Worm (Caenorhabditis elegans): ENCODE results near the gene F19G12.11.

DNA sequence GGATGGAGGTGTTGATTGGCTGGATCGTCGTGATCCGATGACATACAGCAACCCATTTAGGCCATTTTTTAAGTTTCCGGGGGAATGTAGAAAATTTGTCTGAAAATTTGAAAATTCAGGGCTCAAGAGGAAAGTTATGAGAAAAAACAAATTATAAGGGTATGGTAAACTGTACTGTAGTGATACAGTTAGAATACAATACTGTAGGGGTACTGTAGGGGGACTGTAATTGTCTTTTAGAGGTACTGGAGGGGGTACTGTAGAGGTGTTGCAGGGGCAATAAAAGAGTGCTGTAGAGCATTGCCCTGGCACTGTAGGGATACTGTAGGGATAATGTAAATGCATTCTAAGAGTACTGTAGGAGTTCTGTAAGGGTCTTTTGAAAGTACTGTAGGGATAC lies 38.4 kb upstream of the F19G12.11 start, which contains the start of gene D1005.6:
- TF ChIP-seq pha-2 (tag; optimal IDR thresholded peaks at IDR 0.05) (no peak), nfya-1 (tag; optimal IDR thresholded peaks at IDR 0.05) (no peak), pqm-1 (tag; optimal IDR thresholded peaks at IDR 0.05) (no peak), unc-55 (GFP tag; optimal IDR thresholded peaks at IDR 0.05) (no peak), sdc-2 (tag; optimal IDR thresholded peaks at IDR 0.05) (no peak), ref-2 (tag; optimal IDR thresholded peaks at IDR 0.05) (no peak), sox-4 (tag; optimal IDR thresholded peaks at IDR 0.05) (no peak), C38D4.7 (GFP tag; optimal IDR thresholded peaks at IDR 0.05) (no peak), ceh-14 (tag; optimal IDR thresholded peaks at IDR 0.05) (no peak), ceh-34 (tag; optimal IDR thresholded peaks at IDR 0.05) (no peak), sox-2 (GFP tag; IDR thresholded peaks at IDR 0.05) (no peak)
